Worm (Caenorhabditis elegans) whole organism, late embryonic: ENCODE results near the gene C26E1.1.

Experiments used
- C08G9.2 ChIP-seq: sonication (generic microtip); optimal IDR thresholded peaks from 2 replicates; lab custom pipeline; 2016; ENCODE audit warnings: mild to moderate bottlenecking, missing genetic modification characterization, moderate library complexity, missing compliant biosample characterization
- C38D4.7 ChIP-seq: fragments of 200-800 bp; sonication (Bioruptor generic); optimal IDR thresholded peaks from 2 replicates; lab custom pipeline; 2018; ENCODE audit warnings: mild to moderate bottlenecking, missing genetic modification characterization, moderate library complexity, missing compliant biosample characterization
- T23F11.4 ChIP-seq: fragments of 200-800 bp; sonication (Bioruptor generic); optimal IDR thresholded peaks from 2 replicates; lab custom pipeline; 2018; ENCODE audit warnings: mild to moderate bottlenecking, missing genetic modification characterization, missing compliant biosample characterization
- ahr-1 ChIP-seq: sonication (generic microtip); optimal IDR thresholded peaks from 2 replicates; lab custom pipeline; 2016; ENCODE audit warnings: missing genetic modification characterization, missing compliant biosample characterization
- ceh-14 ChIP-seq: sonication (generic microtip); optimal IDR thresholded peaks from 2 replicates; lab custom pipeline; 2016; ENCODE audit warnings: missing genotype, missing genetic modification characterization, missing compliant biosample characterization
- ceh-18 ChIP-seq: sonication (generic microtip); optimal IDR thresholded peaks from 2 replicates; lab custom pipeline; 2016; ENCODE audit warnings: missing genetic modification characterization, missing compliant biosample characterization
- ceh-2 ChIP-seq: sonication (generic microtip); optimal IDR thresholded peaks from 2 replicates; lab custom pipeline; 2016; ENCODE audit warnings: missing genotype, missing genetic modification characterization, missing compliant biosample characterization
- ceh-24 ChIP-seq: sonication (generic microtip); optimal IDR thresholded peaks from 2 replicates; lab custom pipeline; 2016; ENCODE audit warnings: mild to moderate bottlenecking, missing genetic modification characterization, missing compliant biosample characterization
- ceh-31 ChIP-seq: sonication (generic microtip); optimal IDR thresholded peaks from 2 replicates; lab custom pipeline; 2016; ENCODE audit warnings: missing genetic modification characterization, missing compliant biosample characterization
- ceh-34 ChIP-seq: sonication (generic microtip); optimal IDR thresholded peaks from 2 replicates; lab custom pipeline; 2016; ENCODE audit warnings: mild to moderate bottlenecking, missing genetic modification characterization, missing compliant biosample characterization
- ceh-48 ChIP-seq: sonication (generic microtip); optimal IDR thresholded peaks from 2 replicates; lab custom pipeline; 2016; ENCODE audit warnings: missing genetic modification characterization, inconsistent platforms, missing compliant biosample characterization
- dmd-4 ChIP-seq: sonication (generic microtip); optimal IDR thresholded peaks from 2 replicates; lab custom pipeline; 2016; ENCODE audit warnings: borderline replicate concordance, missing genetic modification characterization, missing compliant biosample characterization
- dve-1 ChIP-seq: sonication (generic microtip); optimal IDR thresholded peaks from 2 replicates; lab custom pipeline; 2017; ENCODE audit warnings: antibody characterized with exemption, mild to moderate bottlenecking, missing genetic modification characterization, missing compliant biosample characterization
- elt-2 ChIP-seq: sonication (generic microtip); optimal IDR thresholded peaks from 2 replicates; lab custom pipeline; 2016; ENCODE audit warnings: missing genetic modification reagents, missing genetic modification characterization, missing compliant biosample characterization
- fax-1 ChIP-seq: sonication (generic microtip); optimal IDR thresholded peaks from 2 replicates; lab custom pipeline; 2016; ENCODE audit warnings: missing genotype, missing genetic modification characterization, missing compliant biosample characterization
- fkh-10 ChIP-seq: fragments of 150-350 bp; optimal IDR thresholded peaks from 2 replicates; lab custom pipeline; 2014; ENCODE audit warnings: missing biosample characterization, missing genetic modification reagents, missing genetic modification characterization
- fkh-6 ChIP-seq: sonication (generic microtip); optimal IDR thresholded peaks from 2 replicates; lab custom pipeline; 2016; ENCODE audit warnings: missing genetic modification characterization, missing compliant biosample characterization
- gmeb-2 ChIP-seq: sonication (generic microtip); optimal IDR thresholded peaks from 2 replicates; lab custom pipeline; 2016; ENCODE audit warnings: missing genetic modification characterization, inconsistent platforms, missing compliant biosample characterization
- hlh-13 ChIP-seq: fragments of 200-800 bp; sonication (Bioruptor generic); optimal IDR thresholded peaks from 2 replicates; lab custom pipeline; 2018; ENCODE audit warnings: mild to moderate bottlenecking, missing genetic modification characterization, missing compliant biosample characterization
- hlh-30 ChIP-seq: sonication (generic microtip); optimal IDR thresholded peaks from 2 replicates; lab custom pipeline; 2017; ENCODE audit warnings: antibody characterized with exemption, missing genetic modification characterization, missing compliant biosample characterization; ENCODE audit not compliant: insufficient read depth
- hlh-6 ChIP-seq: sonication (generic microtip); optimal IDR thresholded peaks from 2 replicates; lab custom pipeline; 2016; ENCODE audit warnings: missing genotype, missing genetic modification characterization, missing compliant biosample characterization
- hlh-8 ChIP-seq: sonication (generic microtip); optimal IDR thresholded peaks from 2 replicates; lab custom pipeline; 2016; ENCODE audit warnings: missing genotype, missing genetic modification characterization, missing compliant biosample characterization
- madf-2 ChIP-seq: sonication (generic microtip); optimal IDR thresholded peaks from 2 replicates; lab custom pipeline; 2017; ENCODE audit warnings: missing genetic modification characterization, missing compliant biosample characterization
- nhr-11 ChIP-seq: fragments of 150-350 bp; optimal IDR thresholded peaks from 2 replicates; lab custom pipeline; 2014; ENCODE audit warnings: missing biosample characterization, missing genetic modification characterization
- nhr-232 ChIP-seq: sonication (generic microtip); optimal IDR thresholded peaks from 2 replicates; lab custom pipeline; 2016; ENCODE audit warnings: missing genetic modification characterization, missing compliant biosample characterization
- npax-4 ChIP-seq: sonication (generic microtip); optimal IDR thresholded peaks from 2 replicates; lab custom pipeline; 2016; ENCODE audit warnings: missing genetic modification characterization, missing compliant biosample characterization
- odd-2 ChIP-seq: sonication (generic microtip); optimal IDR thresholded peaks from 2 replicates; lab custom pipeline; 2017; ENCODE audit warnings: antibody characterized with exemption, mild to moderate bottlenecking, missing genetic modification characterization, missing compliant biosample characterization
- pat-9 ChIP-seq: fragments of 200-800 bp; sonication (Bioruptor generic); optimal IDR thresholded peaks from 2 replicates; lab custom pipeline; 2018; ENCODE audit warnings: mild to moderate bottlenecking, missing genetic modification characterization, moderate library complexity, missing compliant biosample characterization
- sdc-2 ChIP-seq: sonication (generic microtip); optimal IDR thresholded peaks from 2 replicates; lab custom pipeline; 2016; ENCODE audit warnings: missing genotype, missing genetic modification characterization, missing compliant biosample characterization
- sox-2 ChIP-seq: fragments of 200-800 bp; sonication (Bioruptor generic); IDR thresholded peaks from 2 replicates; pipeline ENCODE4 v1.3.6; 2022; ENCODE audit warnings: missing genetic modification reagents, missing genetic modification characterization, missing compliant biosample characterization
- syd-9 ChIP-seq: sonication (generic microtip); optimal IDR thresholded peaks from 2 replicates; lab custom pipeline; 2016; ENCODE audit warnings: mild to moderate bottlenecking, missing genetic modification characterization, moderate library complexity, missing compliant biosample characterization
- tbx-2 ChIP-seq: sonication (generic microtip); optimal IDR thresholded peaks from 2 replicates; lab custom pipeline; 2016; ENCODE audit warnings: missing genetic modification characterization, missing compliant biosample characterization
- tbx-7 ChIP-seq: sonication (generic microtip); optimal IDR thresholded peaks from 2 replicates; lab custom pipeline; 2016; ENCODE audit warnings: missing genotype, missing genetic modification characterization, missing compliant biosample characterization
- ttx-3 ChIP-seq: sonication (generic microtip); optimal IDR thresholded peaks from 2 replicates; lab custom pipeline; 2016; ENCODE audit warnings: missing genetic modification reagents, missing genetic modification characterization, missing compliant biosample characterization
- unc-3 ChIP-seq, 2 experiments: fragments of 200-800 bp in 1 of 2; sonication (Bioruptor generic) in 1 of 2; sonication (generic microtip) in 1 of 2; conservative IDR thresholded peaks in 1 of 2; optimal IDR thresholded peaks in 1 of 2; 2 replicates each; pipeline versions ENCODE4 v1.3.6 to Lab custom; 2016 to 2022; ENCODE audit warnings: missing compliant biosample characterization in 2 of 2, missing genetic modification characterization in 2 of 2, missing genetic modification reagents in 1 of 2
- unc-86 ChIP-seq: sonication (generic microtip); optimal IDR thresholded peaks from 2 replicates; lab custom pipeline; 2016; ENCODE audit warnings: missing genetic modification characterization, missing compliant biosample characterization
- zip-5 ChIP-seq: sonication (generic microtip); optimal IDR thresholded peaks from 2 replicates; lab custom pipeline; 2016; ENCODE audit warnings: missing genetic modification characterization, missing compliant biosample characterization

C26E1.1 gene

DNA sequence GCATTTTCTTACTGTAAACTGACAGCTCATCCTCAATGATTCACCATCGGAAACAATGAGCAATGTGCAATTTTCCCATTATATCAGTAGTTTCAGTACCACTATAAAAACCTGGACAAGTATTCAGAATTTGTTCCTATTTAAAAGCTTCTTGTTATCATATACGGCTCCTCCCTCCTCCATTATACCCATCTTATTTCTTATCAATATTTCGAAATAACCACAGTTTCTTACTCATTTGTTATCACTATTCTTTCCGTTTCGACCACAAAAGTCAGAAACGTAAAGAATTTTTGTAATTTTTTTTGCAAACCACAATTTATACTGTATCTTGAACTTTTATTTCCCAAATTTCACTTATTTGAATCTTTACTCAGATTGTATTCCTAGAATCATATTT, 29.3 kb upstream of the C26E1.1 start:
- TF ChIP-seq fkh-10 (GFP tag; lab: Kevin White, UChicago) (no peak), elt-2 (peak; percentile 34), pat-9 (no peak)

DNA sequence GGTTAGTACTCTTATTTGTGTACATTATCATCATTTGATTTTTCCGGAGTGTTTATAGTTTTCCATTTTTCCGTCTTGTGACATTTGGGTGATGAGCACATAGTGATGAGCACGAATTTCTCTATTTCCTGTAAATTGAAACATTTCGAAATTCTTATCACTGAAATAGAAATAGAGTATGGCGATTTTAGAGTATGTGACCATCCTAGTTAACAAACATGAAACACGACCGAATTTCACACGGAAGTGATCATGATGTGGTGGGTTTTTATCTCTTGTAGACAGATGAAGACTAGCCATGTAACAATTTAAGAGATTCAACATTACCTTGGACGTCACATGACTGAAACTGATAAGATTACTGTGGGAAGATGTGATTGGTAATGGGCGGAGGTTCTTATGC, 28.1 kb upstream of the C26E1.1 start:
- TF ChIP-seq odd-2 (tag; lab: Kevin White, UChicago), result no peak
- TF ChIP-seq nhr-11, result no peak
- TF ChIP-seq elt-2, result peak; percentile 21

DNA sequence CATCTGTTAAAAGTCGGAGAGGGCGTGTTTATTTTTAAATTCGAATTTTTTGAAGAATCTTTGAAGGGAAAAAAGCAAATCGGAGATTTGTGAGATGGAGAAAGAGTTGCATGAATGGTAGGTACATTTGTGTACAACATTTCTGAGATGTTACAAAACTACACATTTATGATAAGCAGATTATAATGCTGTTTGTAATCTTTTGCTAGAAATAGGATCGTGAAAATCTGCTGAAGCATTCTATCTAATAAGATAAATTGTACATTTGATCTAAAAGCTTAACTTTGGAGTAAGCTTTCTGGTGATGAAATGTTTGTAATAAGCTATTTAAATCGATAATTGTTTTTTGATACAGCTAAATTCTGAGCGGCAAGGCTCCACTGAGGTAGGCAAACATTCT, 25.0 kb upstream of the C26E1.1 start:
- TF ChIP-seq madf-2, result no peak
- no peak for TF ChIP-seq fkh-10 (GFP tag; lab: Kevin White, UChicago)
- no peak for TF ChIP-seq C38D4.7 (GFP tag; lab: Kevin White, UChicago)
- TF ChIP-seq unc-3 (GFP tag; conservative IDR thresholded peaks at IDR 0.05; lab: Robert Waterston, UW), result no peak
- TF ChIP-seq unc-3 (tag; optimal IDR thresholded peaks at IDR 0.05; lab: Kevin White, UChicago), result no peak

DNA sequence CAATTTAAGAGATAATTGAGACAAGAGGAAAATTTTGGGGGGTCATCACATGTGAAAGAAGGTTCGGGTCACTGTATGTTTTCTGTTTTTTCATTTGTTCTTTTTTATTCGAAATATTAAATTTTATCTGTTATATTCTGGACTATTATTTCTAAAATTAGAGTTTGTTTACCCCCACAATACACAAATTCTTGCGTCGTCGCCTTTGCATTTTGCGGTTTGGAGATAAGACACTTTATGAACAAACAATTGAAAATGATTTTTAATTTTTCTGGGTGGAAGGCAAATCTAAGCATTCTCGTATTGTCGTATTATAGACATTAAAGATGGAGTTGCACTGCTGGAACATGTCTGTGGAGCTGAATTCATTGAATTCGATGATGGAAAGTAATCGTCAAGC, 24.0 kb upstream of the C26E1.1 start:
- TF ChIP-seq tbx-2 (tag; lab: Kevin White, UChicago) (no peak), hlh-6 (tag; lab: Kevin White, UChicago) (no peak), dve-1 (tag; lab: Kevin White, UChicago) (no peak), elt-2 (no peak), syd-9 (tag; lab: Kevin White, UChicago) (no peak), ceh-24 (tag; lab: Kevin White, UChicago) (no peak), hlh-30 (no peak), zip-5 (no peak), sox-2 (GFP tag; lab: Robert Waterston, UW) (no peak), sdc-2 (tag; lab: Kevin White, UChicago) (no peak), hlh-8 (tag; lab: Kevin White, UChicago) (no peak), T23F11.4 (GFP tag; lab: Kevin White, UChicago) (no peak), odd-2 (tag; lab: Kevin White, UChicago) (no peak), npax-4 (tag; lab: Kevin White, UChicago) (no peak), ttx-3 (tag; lab: Kevin White, UChicago) (no peak), gmeb-2 (tag; lab: Kevin White, UChicago) (no peak), fax-1 (no peak), fkh-10 (GFP tag; lab: Kevin White, UChicago) (no peak), ceh-14 (no peak)

DNA sequence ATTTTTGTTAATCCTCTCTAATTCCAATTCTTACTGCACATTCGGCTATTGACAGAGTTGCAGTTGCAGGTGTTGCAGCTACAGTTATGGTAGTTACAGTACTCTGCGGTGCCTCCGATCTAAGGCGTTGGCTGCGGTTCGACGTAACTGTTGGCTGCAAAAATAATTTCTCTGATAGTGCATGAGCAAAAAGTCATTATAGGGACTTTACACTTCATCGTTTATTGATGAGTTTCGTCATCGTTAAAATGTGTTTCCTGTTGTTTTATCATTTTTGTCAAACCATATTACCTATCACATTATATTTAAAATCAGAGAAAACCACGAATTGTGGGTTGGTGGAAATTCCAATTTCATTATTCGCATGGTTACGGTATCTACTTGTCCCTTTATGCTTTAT, 22.7 kb upstream of the C26E1.1 start:
- TF ChIP-seq ceh-14, result no peak
- no peak for TF ChIP-seq ceh-31 (tag; lab: Kevin White, UChicago)
- no peak for TF ChIP-seq ceh-34 (tag; lab: Kevin White, UChicago)
- TF ChIP-seq pat-9, result no peak
- TF ChIP-seq C08G9.2 (tag; lab: Kevin White, UChicago), result no peak
- TF ChIP-seq unc-86 (tag; lab: Kevin White, UChicago), result no peak

DNA sequence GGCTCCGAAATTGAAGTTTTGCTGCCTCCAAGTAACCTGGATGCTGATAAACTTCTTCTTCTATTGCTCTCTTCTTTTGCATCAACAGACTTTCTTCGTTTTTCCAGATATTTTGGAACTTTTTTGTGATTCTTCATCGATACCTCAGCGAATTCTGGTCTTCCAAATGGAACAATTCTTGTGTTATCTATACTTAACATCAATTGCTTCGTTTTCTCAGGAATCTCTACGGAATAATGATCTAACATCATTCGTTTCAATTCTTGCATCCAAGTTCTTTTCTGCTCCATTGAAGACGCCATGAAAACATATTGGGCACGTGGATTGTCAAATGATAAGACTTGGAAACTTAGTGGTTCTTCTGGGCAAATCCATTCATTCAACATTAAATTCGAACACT, 21.4 kb upstream of the C26E1.1 start, which contains the start of gene F32F2.4:
Gene F32F2.4, plus strand, starts transcription at position 301 of the 400 bp plus-strand sequence.
- no peak for TF ChIP-seq ahr-1
- no peak for TF ChIP-seq npax-4 (tag; lab: Kevin White, UChicago)
- TF ChIP-seq ceh-2 (tag; lab: Kevin White, UChicago), result no peak
- no peak for TF ChIP-seq ceh-14
- TF ChIP-seq C08G9.2 (tag; lab: Kevin White, UChicago), result no peak
- no peak for TF ChIP-seq ceh-31 (tag; lab: Kevin White, UChicago)
- no peak for TF ChIP-seq nhr-232
- TF ChIP-seq unc-3 (GFP tag; conservative IDR thresholded peaks at IDR 0.05; lab: Robert Waterston, UW), result no peak
- TF ChIP-seq unc-3 (tag; optimal IDR thresholded peaks at IDR 0.05; lab: Kevin White, UChicago), result no peak
- no peak for TF ChIP-seq dmd-4 (tag; lab: Kevin White, UChicago)
- no peak for TF ChIP-seq dve-1 (tag; lab: Kevin White, UChicago)
- no peak for TF ChIP-seq tbx-7 (tag; lab: Kevin White, UChicago)
- TF ChIP-seq hlh-13, result no peak
- TF ChIP-seq sox-2 (GFP tag; lab: Robert Waterston, UW), result no peak
- TF ChIP-seq unc-86 (tag; lab: Kevin White, UChicago), result no peak
- no peak for TF ChIP-seq ceh-48
- no peak for TF ChIP-seq ceh-18 (tag; lab: Kevin White, UChicago)
- TF ChIP-seq fkh-6, result no peak
- TF ChIP-seq pat-9, result no peak
- TF ChIP-seq T23F11.4 (GFP tag; lab: Kevin White, UChicago), result no peak
